Fruit fly (Drosophila melanogaster) whole organism, embryonic: ENCODE results near the gene CG13299.
A peak's percentile ranks its signal among the peaks of the same experiment; 100 is the strongest.

Source experiments
- Atf6 ChIP-seq: fragments of 200-800 bp; sonication (Bioruptor generic); IDR thresholded peaks from 2 replicates; pipeline ENCODE4 v1.3.6; 2022; ENCODE audit warnings: missing biosample characterization, missing genetic modification characterization
- Awh ChIP-seq: fragments of 200-800 bp; sonication (Bioruptor generic); IDR thresholded peaks from 2 replicates; pipeline ENCODE4, ENCODE4 v1.3.6; 2022; ENCODE audit warnings: missing biosample characterization, missing genetic modification characterization
- CG10462 ChIP-seq: fragments of 200-800 bp; sonication (Bioruptor generic); optimal IDR thresholded peaks from 2 replicates; lab custom pipeline; 2016; ENCODE audit warnings: missing biosample characterization, missing genetic modification characterization
- CG10654 ChIP-seq: fragments of 200-800 bp; sonication (Bioruptor generic); optimal IDR thresholded peaks from 2 replicates; lab custom pipeline; 2016; ENCODE audit warnings: missing biosample characterization, missing genetic modification characterization
- CG12391 ChIP-seq: fragments of 200-800 bp; sonication (Bioruptor generic); optimal IDR thresholded peaks from 3 replicates; lab custom pipeline; 2018; ENCODE audit warnings: missing biosample characterization, mild to moderate bottlenecking, missing genetic modification characterization, moderate library complexity
- CG12942 ChIP-seq: fragments of 200-800 bp; sonication (Bioruptor generic); optimal IDR thresholded peaks from 3 replicates; lab custom pipeline; 2016; ENCODE audit warnings: missing biosample characterization, missing genetic modification characterization
- CG15011 ChIP-seq: fragments of 200-800 bp; sonication (Bioruptor generic); optimal IDR thresholded peaks from 3 replicates; lab custom pipeline; 2018; ENCODE audit warnings: missing biosample characterization, mild to moderate bottlenecking, missing genetic modification characterization
- CG15601 ChIP-seq: fragments of 200-800 bp; sonication (Bioruptor generic); optimal IDR thresholded peaks from 3 replicates; lab custom pipeline; 2019; ENCODE audit warnings: missing biosample characterization, mild to moderate bottlenecking, missing genetic modification characterization, moderate library complexity
- CG17802 ChIP-seq: fragments of 200-800 bp; sonication (Bioruptor generic); optimal IDR thresholded peaks from 2 replicates; lab custom pipeline; 2018; ENCODE audit warnings: missing biosample characterization, mild to moderate bottlenecking, missing genetic modification characterization, moderate library complexity
- CG33557 ChIP-seq: fragments of 200-800 bp; sonication (Bioruptor generic); optimal IDR thresholded peaks from 2 replicates; lab custom pipeline; 2019; ENCODE audit warnings: missing biosample characterization, mild to moderate bottlenecking, missing genetic modification characterization, moderate library complexity
- CG7372 ChIP-seq: fragments of 200-800 bp; sonication (Bioruptor generic); IDR thresholded peaks from 2 replicates; pipeline ENCODE4 v1.3.6; 2022; ENCODE audit warnings: missing biosample characterization, missing genetic modification characterization
- CG9609 ChIP-seq: fragments of 200-800 bp; sonication (Bioruptor generic); optimal IDR thresholded peaks from 3 replicates; lab custom pipeline; 2016; ENCODE audit warnings: missing biosample characterization, missing genetic modification characterization
- CTCF ChIP-seq: fragments of 200-800 bp; sonication (Bioruptor generic); optimal IDR thresholded peaks from 2 replicates; lab custom pipeline; 2017; ENCODE audit warnings: missing biosample characterization, mild to moderate bottlenecking, missing genetic modification characterization, moderate library complexity
- Doc3 ChIP-seq: fragments of 200-800 bp; sonication (Bioruptor generic); IDR thresholded peaks from 3 replicates; pipeline ENCODE4 v1.3.6; 2022; ENCODE audit warnings: missing biosample characterization, missing genetic modification characterization; ENCODE audit not compliant: partially characterized antibody
- Ets97D ChIP-seq: fragments of 200-800 bp; sonication (Bioruptor generic); optimal IDR thresholded peaks from 3 replicates; lab custom pipeline; 2016; ENCODE audit warnings: missing biosample characterization, missing genetic modification characterization
- H15 ChIP-seq: fragments of 200-800 bp; sonication (Bioruptor generic); IDR thresholded peaks from 3 replicates; pipeline ENCODE4 v1.3.6; 2022; ENCODE audit warnings: missing biosample characterization, missing genetic modification characterization
- Hand ChIP-seq: fragments of 200-800 bp; sonication (Bioruptor generic); optimal IDR thresholded peaks from 2 replicates; lab custom pipeline; 2017; ENCODE audit warnings: mild to moderate bottlenecking, missing biosample characterization, missing genetic modification reagents, missing genetic modification characterization
- Lhr ChIP-seq: fragments of 200-800 bp; sonication (Bioruptor generic); optimal IDR thresholded peaks from 3 replicates; lab custom pipeline; 2017; ENCODE audit warnings: mild to moderate bottlenecking, missing biosample characterization, missing genetic modification reagents, missing genetic modification characterization
- MTF-1 ChIP-seq: fragments of 200-800 bp; sonication (Bioruptor generic); optimal IDR thresholded peaks from 2 replicates; lab custom pipeline; 2018; ENCODE audit warnings: missing biosample characterization, mild to moderate bottlenecking, missing genetic modification characterization, borderline replicate concordance
- Mrtf ChIP-seq: fragments of 200-800 bp; sonication (Bioruptor generic); IDR thresholded peaks from 3 replicates; pipeline ENCODE4 v1.3.6; 2022; ENCODE audit warnings: missing biosample characterization, missing genetic modification characterization
- Nf-YC ChIP-seq: fragments of 200-800 bp; optimal IDR thresholded peaks from 3 replicates; lab custom pipeline; 2019; ENCODE audit warnings: missing biosample characterization, mild to moderate bottlenecking, missing genetic modification characterization, moderate library complexity
- PHDP ChIP-seq: fragments of 200-800 bp; sonication (Bioruptor generic); optimal IDR thresholded peaks from 3 replicates; lab custom pipeline; 2018; ENCODE audit warnings: missing biosample characterization, mild to moderate bottlenecking, missing genetic modification characterization, moderate library complexity
- Ssrp ChIP-seq: fragments of 200-800 bp; sonication (Bioruptor generic); optimal IDR thresholded peaks from 2 replicates; lab custom pipeline; 2018; ENCODE audit warnings: missing biosample characterization, mild to moderate bottlenecking, missing genetic modification characterization, moderate library complexity
- Stat92E ChIP-seq, 3 experiments: fragments of >200 bp in 2 of 3; fragments of 200-800 bp in 1 of 3; sonication (Bioruptor generic) in 1 of 3; optimal IDR thresholded peaks; 2 replicates each; lab custom pipeline; 2017 to 2019; ENCODE audit warnings: missing biosample characterization in 3 of 3, missing genetic modification characterization in 3 of 3, mild to moderate bottlenecking in 1 of 3, moderate library complexity in 1 of 3
- Tbp ChIP-seq: fragments of >200 bp; optimal IDR thresholded peaks from 2 replicates; lab custom pipeline; 2018; ENCODE audit warnings: missing biosample characterization, missing genetic modification characterization
- Usf ChIP-seq: fragments of 200-800 bp; sonication (Bioruptor generic); optimal IDR thresholded peaks from 2 replicates; lab custom pipeline; 2017; ENCODE audit warnings: missing genotype, missing biosample characterization, missing genetic modification characterization
- aop ChIP-seq: fragments of 200-800 bp; sonication (Bioruptor generic); IDR thresholded peaks from 2 replicates; pipeline ENCODE4 v1.3.6; 2022; ENCODE audit warnings: missing biosample characterization, missing genetic modification characterization
- az2 ChIP-seq: fragments of 200-800 bp; sonication (Bioruptor generic); optimal IDR thresholded peaks from 3 replicates; lab custom pipeline; 2016; ENCODE audit warnings: missing biosample characterization, missing genetic modification characterization
- bab2 ChIP-seq: fragments of 200-800 bp; sonication (Bioruptor generic); optimal IDR thresholded peaks from 2 replicates; lab custom pipeline; 2016; ENCODE audit warnings: missing biosample characterization, missing genetic modification characterization
- bcd ChIP-seq: fragments of 200-800 bp; sonication (Bioruptor generic); optimal IDR thresholded peaks from 2 replicates; lab custom pipeline; 2017; ENCODE audit warnings: missing biosample characterization, mild to moderate bottlenecking, missing genetic modification characterization
- bsh ChIP-seq, 2 experiments: fragments of 200-800 bp; sonication (Bioruptor generic); optimal IDR thresholded peaks; 2 replicates each; lab custom pipeline; 2017 to 2018; ENCODE audit warnings: mild to moderate bottlenecking in 2 of 2, missing biosample characterization in 2 of 2, missing genetic modification characterization in 2 of 2, moderate library complexity in 1 of 2
- ci ChIP-seq: fragments of 200-800 bp; sonication (Bioruptor generic); IDR thresholded peaks from 3 replicates; pipeline ENCODE4 v1.3.6; 2022; ENCODE audit warnings: missing biosample characterization, missing genetic modification characterization
- corto ChIP-seq: fragments of 200-800 bp; sonication (Bioruptor generic); optimal IDR thresholded peaks from 2 replicates; lab custom pipeline; 2016; ENCODE audit warnings: missing biosample characterization, mild to moderate bottlenecking, missing genetic modification characterization, moderate library complexity
- crol ChIP-seq: fragments of 200-800 bp; sonication (Bioruptor generic); IDR thresholded peaks from 2 replicates; pipeline ENCODE4 v1.3.6; 2022; ENCODE audit warnings: missing biosample characterization, missing genetic modification characterization
- dm ChIP-seq: fragments of 200-800 bp; sonication (Bioruptor generic); optimal IDR thresholded peaks from 3 replicates; lab custom pipeline; 2016; ENCODE audit warnings: missing biosample characterization, missing genetic modification characterization
- emc ChIP-seq: fragments of 200-800 bp; sonication (Bioruptor generic); optimal IDR thresholded peaks from 2 replicates; lab custom pipeline; 2016; ENCODE audit warnings: missing biosample characterization, missing genetic modification characterization
- ewg ChIP-seq: fragments of 200-800 bp; sonication (Bioruptor generic); optimal IDR thresholded peaks from 3 replicates; lab custom pipeline; 2017; ENCODE audit warnings: mild to moderate bottlenecking, missing biosample characterization, missing genetic modification reagents, missing genetic modification characterization
- fru ChIP-seq: fragments of >200 bp; optimal IDR thresholded peaks from 2 replicates; lab custom pipeline; 2017
- insv ChIP-seq, 2 experiments: fragments of 200-800 bp; sonication (Bioruptor generic); optimal IDR thresholded peaks; 3 replicates each; lab custom pipeline; 2016 to 2018; ENCODE audit warnings: missing biosample characterization in 2 of 2, missing genetic modification characterization in 2 of 2
- ken ChIP-seq: fragments of 200-800 bp; sonication (Bioruptor generic); IDR thresholded peaks from 3 replicates; pipeline ENCODE4 v1.3.6; 2022; ENCODE audit warnings: missing biosample characterization, missing genetic modification characterization
- lmd ChIP-seq: fragments of 200-800 bp; sonication (Bioruptor generic); IDR thresholded peaks from 2 replicates; pipeline ENCODE4 v1.3.6; 2022; ENCODE audit warnings: missing biosample characterization, missing genetic modification characterization
- nmo ChIP-seq: fragments of 200-800 bp; sonication (Bioruptor generic); optimal IDR thresholded peaks from 2 replicates; lab custom pipeline; 2018; ENCODE audit warnings: missing biosample characterization, mild to moderate bottlenecking, missing genetic modification characterization, moderate library complexity
- phol ChIP-seq: fragments of 200-800 bp; sonication (Bioruptor generic); optimal IDR thresholded peaks from 3 replicates; lab custom pipeline; 2018; ENCODE audit warnings: missing biosample characterization, mild to moderate bottlenecking, missing genetic modification characterization, moderate library complexity
- sens ChIP-seq: fragments of 200-800 bp; sonication (Bioruptor generic); peaks from one replicate; lab custom pipeline; 2016; ENCODE audit warnings: missing biosample characterization, missing genetic modification characterization
- sisA ChIP-seq: fragments of 200-800 bp; sonication (Bioruptor generic); IDR thresholded peaks from 2 replicates; pipeline ENCODE4 v1.3.6; 2022; ENCODE audit warnings: missing biosample characterization, missing genetic modification characterization
- stwl ChIP-seq: fragments of 200-800 bp; sonication (Bioruptor generic); optimal IDR thresholded peaks from 3 replicates; lab custom pipeline; 2018; ENCODE audit warnings: missing biosample characterization, mild to moderate bottlenecking, missing genetic modification characterization, moderate library complexity
- trh ChIP-seq: fragments of 200-800 bp; sonication (Bioruptor generic); optimal IDR thresholded peaks from 2 replicates; lab custom pipeline; 2016; ENCODE audit warnings: missing biosample characterization, missing genetic modification characterization
- vvl ChIP-seq: fragments of 200-800 bp; sonication (Bioruptor generic); IDR thresholded peaks from 2 replicates; pipeline ENCODE4 v1.3.6; 2022; ENCODE audit warnings: missing biosample characterization, missing genetic modification characterization
- zfh2 ChIP-seq: fragments of 200-800 bp; sonication (Bioruptor generic); optimal IDR thresholded peaks from 2 replicates; lab custom pipeline; 2016; ENCODE audit warnings: missing biosample characterization, missing genetic modification characterization

Gene CG13299

DNA sequence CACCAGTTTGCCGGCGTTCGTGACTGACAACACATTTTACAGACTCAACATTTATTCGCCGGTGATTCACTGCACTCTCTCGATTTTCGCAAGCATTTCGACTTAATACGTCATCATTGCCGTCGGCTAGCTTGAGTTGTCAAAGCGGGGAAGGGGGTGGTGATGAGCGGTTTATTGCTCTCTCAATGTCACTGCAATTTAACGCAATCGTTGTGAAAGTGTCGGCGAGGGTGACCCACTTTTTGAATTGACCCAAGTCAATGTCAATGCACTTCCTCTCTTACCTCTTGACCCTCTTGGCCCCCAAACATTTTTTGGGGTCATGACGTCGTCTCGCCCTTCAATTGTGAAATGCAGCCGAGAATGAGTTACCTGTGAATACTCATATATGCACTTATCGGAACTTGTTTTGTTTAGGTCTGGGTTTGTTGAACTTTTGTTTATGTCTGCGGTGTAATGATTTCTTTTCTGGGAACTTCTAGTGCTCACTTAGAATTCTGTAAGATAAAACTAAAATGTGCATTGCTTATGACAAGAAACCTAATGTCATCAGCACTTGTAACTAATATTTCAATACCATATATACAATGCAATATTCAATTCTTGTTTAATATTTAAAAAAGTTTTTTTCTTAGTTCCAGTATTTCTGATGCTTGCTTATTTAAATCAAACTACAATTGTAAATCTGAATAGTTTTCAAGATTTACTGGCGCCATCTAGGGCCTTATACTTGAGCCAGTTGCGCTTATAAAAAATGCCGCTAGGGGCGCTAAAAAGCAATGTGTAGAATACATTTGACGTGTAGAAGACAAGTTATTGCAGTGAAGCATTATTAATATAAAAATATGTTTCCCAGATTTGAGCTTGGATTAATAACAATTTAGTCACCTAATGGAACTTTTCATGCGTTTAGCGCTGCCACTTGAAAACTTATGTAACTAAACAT lies 32.0 kb upstream of the CG13299 start (continued):
- TF ChIP-seq H15 (GFP tag; lab: Robert Waterston, UW) (peak; percentile 69), CTCF (GFP tag; lab: Kevin White, UChicago) (peak; percentile 99), CG17802 (tag; lab: Kevin White, UChicago) (peak; percentile 7), nmo (peak; percentile 38), CG12391 (peak; percentile 39), CG10462 (GFP tag; lab: Kevin White, UChicago) (no peak), phol (peak; percentile 18), sens (peak; percentile 94), CG12942 (GFP tag; lab: Kevin White, UChicago) (peak; percentile 29), dm (no peak), crol (0 out of 2 replicates have a peak, but pooled peaks have one; percentile 7), Ets97D (GFP tag; lab: Kevin White, UChicago) (peak; percentile 7), stwl (tag; lab: Kevin White, UChicago) (peak; percentile 45), CG10654 (GFP tag; lab: Kevin White, UChicago) (no peak), PHDP (tag; lab: Kevin White, UChicago) (peak; percentile 55), Stat92E (GFP tag; optimal IDR thresholded peaks at IDR 0.05; lab: Kevin White, UChicago) (peak in 1 of 3 experiments; percentile 92), CG33557 (GFP tag; lab: Kevin White, UChicago) (no peak), Lhr (peak; percentile 46), vvl (peak; percentile 68), zfh2 (GFP tag; lab: Kevin White, UChicago) (peak; percentile 20), Ssrp (tag; lab: Kevin White, UChicago) (peak; percentile 30), ewg (peak; percentile 13), lmd (GFP tag; lab: Robert Waterston, UW) (peak; percentile 40; the same call in 1 of the 2 replicates), emc (GFP tag; lab: Kevin White, UChicago) (no peak), Tbp (no peak), Mrtf (GFP tag; lab: Robert Waterston, UW) (peak; percentile 68; the same call in 2 of the 3 replicates), CG9609 (peak; percentile 42), insv (GFP tag; optimal IDR thresholded peaks at IDR 0.05; lab: Kevin White, UChicago) (peak in 1 of 2 experiments; percentile 7), ken (GFP tag; lab: Robert Waterston, UW) (peak; percentile 53; the same call in 2 of the 3 replicates), CG15601 (tag; lab: Kevin White, UChicago) (peak; percentile 9), Nf-YC (tag; lab: Kevin White, UChicago) (peak; percentile 13), Atf6 (GFP tag; lab: Robert Waterston, UW) (no peak), sisA (GFP tag; lab: Robert Waterston, UW) (peak; percentile 14; the same call in 1 of the 2 replicates), MTF-1 (GFP tag; lab: Kevin White, UChicago) (peak; percentile 14), az2 (peak; percentile 51), Doc3 (GFP tag; lab: Robert Waterston, UW) (no peak), bcd (peak; percentile 42), CG15011 (no peak), Awh (no peak), Usf (GFP tag; lab: Kevin White, UChicago) (peak; percentile 11), trh (GFP tag; lab: Kevin White, UChicago) (no peak), ci (GFP tag; lab: Robert Waterston, UW) (peak; percentile 68; the same call in 1 of the 3 replicates), CG7372 (GFP tag; lab: Robert Waterston, UW) (peak; percentile 34; the same call in 1 of the 2 replicates), aop (GFP tag; lab: Robert Waterston, UW) (no peak), fru (lab: Kevin White, UChicago) (no peak), bab2 (GFP tag; lab: Kevin White, UChicago) (peak; percentile 45), bsh (GFP tag; optimal IDR thresholded peaks at IDR 0.05; lab: Kevin White, UChicago) (peak in 1 of 2 experiments; percentile 34), Hand (GFP tag; lab: Kevin White, UChicago) (no peak), corto (GFP tag; lab: Kevin White, UChicago) (no peak)
